Worm (Caenorhabditis elegans) whole organism, L1 larva: ENCODE measurements around the gene T07A5.1.
"Not testable (repeated sequence)": the region's sequence is repeated elsewhere in the genome, so short reads cannot be mapped to it uniquely, and the experiment has no call there.

Experiments used
- elt-3 ChIP-seq, 6 experiments: fragments of 150-350 bp in 1 of 6; sonication (generic microtip); optimal IDR thresholded peaks; 2 replicates each; lab custom pipeline; 2017 to 2018; ENCODE audit warnings: missing biosample characterization in 6 of 6, missing genetic modification characterization in 6 of 6, inconsistent platforms in 1 of 6
- mab-9 ChIP-seq: fragments of 200-800 bp; sonication (Bioruptor generic); IDR thresholded peaks from 2 replicates; pipeline ENCODE4 v1.3.6; 2022; ENCODE audit warnings: missing genetic modification reagents, missing genetic modification characterization, missing compliant biosample characterization
- unc-62 ChIP-seq: fragments of 150-350 bp; optimal IDR thresholded peaks from 2 replicates; lab custom pipeline; 2014; ENCODE audit warnings: missing biosample characterization, missing genetic modification reagents, missing genetic modification characterization

ce11 chrIII:10316653-10317052 lies 10.7 kb upstream of the T07A5.1 start:
- TF ChIP-seq elt-3 (tag; optimal IDR thresholded peaks at IDR 0.05; lab: Kevin White, UChicago); unc-62 (GFP tag; lab: Kevin White, UChicago); mab-9 (GFP tag; lab: Robert Waterston, UW): not testable (repeated sequence)
